Fruit fly (Drosophila melanogaster) whole organism, embryonic: ENCODE measurements around the gene Neurl4.

Source experiments
- CG11085 ChIP-seq: fragments of 200-800 bp; sonication (Bioruptor generic); IDR thresholded peaks from 2 replicates; pipeline ENCODE4 v1.3.6; 2022; ENCODE audit warnings: missing biosample characterization, missing genetic modification characterization
- CG12155 ChIP-seq: fragments of 200-800 bp; sonication (Bioruptor generic); optimal IDR thresholded peaks from 3 replicates; lab custom pipeline; 2016; ENCODE audit warnings: missing biosample characterization, missing genetic modification characterization
- CG14014 ChIP-seq: fragments of 200-800 bp; sonication (Bioruptor generic); IDR thresholded peaks from 2 replicates; pipeline ENCODE4 v1.3.6; 2022; ENCODE audit warnings: missing biosample characterization, missing genetic modification characterization
- CG1603 ChIP-seq: fragments of 200-800 bp; sonication (Bioruptor generic); optimal IDR thresholded peaks from 2 replicates; lab custom pipeline; 2019; ENCODE audit warnings: missing biosample characterization, mild to moderate bottlenecking, missing genetic modification characterization, moderate library complexity
- CG17328 ChIP-seq: fragments of 200-800 bp; sonication (Bioruptor generic); IDR thresholded peaks from 2 replicates; pipeline ENCODE4 v1.3.6; 2022; ENCODE audit warnings: missing biosample characterization, missing genetic modification characterization
- CG17385 ChIP-seq: fragments of 200-800 bp; sonication (Bioruptor generic); optimal IDR thresholded peaks from 3 replicates; lab custom pipeline; 2018; ENCODE audit warnings: missing biosample characterization, mild to moderate bottlenecking, missing genetic modification characterization
- CG17568 ChIP-seq: fragments of 200-800 bp; sonication (Bioruptor generic); optimal IDR thresholded peaks from 2 replicates; lab custom pipeline; 2018; ENCODE audit warnings: missing biosample characterization, mild to moderate bottlenecking, missing genetic modification characterization, moderate library complexity
- CG17612 ChIP-seq: fragments of 200-800 bp; sonication (Bioruptor generic); IDR thresholded peaks from 2 replicates; pipeline ENCODE4 v1.3.6; 2022; ENCODE audit warnings: missing biosample characterization, missing genetic modification characterization
- CG17912 ChIP-seq: fragments of 200-800 bp; sonication (Bioruptor generic); optimal IDR thresholded peaks from 2 replicates; lab custom pipeline; 2018; ENCODE audit warnings: missing biosample characterization, mild to moderate bottlenecking, missing genetic modification characterization
- CG18599 ChIP-seq: fragments of 200-800 bp; sonication (Bioruptor generic); optimal IDR thresholded peaks from 3 replicates; lab custom pipeline; 2017; ENCODE audit warnings: missing biosample characterization, missing genetic modification characterization, mild to moderate bottlenecking, moderate library complexity, missing genetic modification reagents
- CG31441 ChIP-seq: fragments of 200-800 bp; sonication (Bioruptor generic); IDR thresholded peaks from 2 replicates; pipeline ENCODE4 v1.3.6; 2022; ENCODE audit warnings: missing biosample characterization, missing genetic modification characterization
- CG32767 ChIP-seq: fragments of 200-800 bp; sonication (Bioruptor generic); IDR thresholded peaks from 2 replicates; pipeline ENCODE4 v1.3.6; 2022; ENCODE audit warnings: missing biosample characterization, missing genetic modification characterization
- CG34224 ChIP-seq: fragments of 200-800 bp; sonication (Bioruptor generic); IDR thresholded peaks from 3 replicates; pipeline ENCODE4 v1.3.6; 2022; ENCODE audit warnings: missing biosample characterization, missing genetic modification characterization; ENCODE audit not compliant: partially characterized antibody
- CG34422 ChIP-seq: fragments of 200-800 bp; sonication (Bioruptor generic); IDR thresholded peaks from 3 replicates; pipeline ENCODE4 v1.3.6; 2022; ENCODE audit warnings: missing biosample characterization, missing genetic modification characterization
- CG4707 ChIP-seq: fragments of 200-800 bp; sonication (Bioruptor generic); optimal IDR thresholded peaks from 2 replicates; lab custom pipeline; 2018; ENCODE audit warnings: missing biosample characterization, mild to moderate bottlenecking, missing genetic modification characterization, moderate library complexity
- CG4854 ChIP-seq: fragments of 200-800 bp; sonication (Bioruptor generic); optimal IDR thresholded peaks from 2 replicates; lab custom pipeline; 2016; ENCODE audit warnings: missing biosample characterization, missing genetic modification characterization, inconsistent platforms
- CG6683 ChIP-seq: fragments of 200-800 bp; sonication (Bioruptor generic); optimal IDR thresholded peaks from 2 replicates; lab custom pipeline; 2017; ENCODE audit warnings: missing biosample characterization, mild to moderate bottlenecking, missing genetic modification characterization, missing genetic modification reagents
- CG6765 ChIP-seq: fragments of 200-800 bp; sonication (Bioruptor generic); optimal IDR thresholded peaks from 3 replicates; lab custom pipeline; 2017; ENCODE audit warnings: missing biosample characterization, mild to moderate bottlenecking, missing genetic modification characterization
- CG7271 ChIP-seq: fragments of 200-800 bp; sonication (Bioruptor generic); optimal IDR thresholded peaks from 2 replicates; lab custom pipeline; 2018; ENCODE audit warnings: missing biosample characterization, mild to moderate bottlenecking, missing genetic modification characterization, moderate library complexity
- CG8281 ChIP-seq: fragments of 200-800 bp; sonication (Bioruptor generic); optimal IDR thresholded peaks from 2 replicates; lab custom pipeline; 2018; ENCODE audit warnings: missing biosample characterization, mild to moderate bottlenecking, missing genetic modification characterization, moderate library complexity
- CoRest ChIP-seq: fragments of 200-800 bp; sonication (Bioruptor generic); optimal IDR thresholded peaks from 3 replicates; lab custom pipeline; 2018; ENCODE audit warnings: missing biosample characterization, mild to moderate bottlenecking, missing genetic modification characterization, moderate library complexity
- D19B ChIP-seq: fragments of 200-800 bp; sonication (Bioruptor generic); optimal IDR thresholded peaks from 2 replicates; lab custom pipeline; 2017; ENCODE audit warnings: missing biosample characterization, mild to moderate bottlenecking, missing genetic modification characterization
- Dip3 ChIP-seq: fragments of 200-800 bp; sonication (Bioruptor generic); optimal IDR thresholded peaks from 3 replicates; lab custom pipeline; 2016; ENCODE audit warnings: missing biosample characterization, missing genetic modification characterization
- Dp ChIP-seq: fragments of 200-800 bp; sonication (Bioruptor generic); optimal IDR thresholded peaks from 2 replicates; lab custom pipeline; 2018; ENCODE audit warnings: missing biosample characterization, mild to moderate bottlenecking, missing genetic modification characterization, moderate library complexity
- H2.0 ChIP-seq: fragments of 200-800 bp; sonication (Bioruptor generic); IDR thresholded peaks from 2 replicates; pipeline ENCODE4 v1.3.6; 2022; ENCODE audit warnings: missing biosample characterization, missing genetic modification characterization
- HLHmδ ChIP-seq: fragments of 200-800 bp; sonication (Bioruptor generic); optimal IDR thresholded peaks from 2 replicates; lab custom pipeline; 2018; ENCODE audit warnings: missing biosample characterization, mild to moderate bottlenecking, missing genetic modification characterization, moderate library complexity
- Med ChIP-seq: fragments of 200-800 bp; sonication (Bioruptor generic); peaks from one replicate; lab custom pipeline; 2016; ENCODE audit warnings: missing biosample characterization, missing genetic modification characterization, mild to moderate bottlenecking, inconsistent platforms, moderate library complexity
- NC2α ChIP-seq: fragments of 200-800 bp; sonication (Bioruptor generic); optimal IDR thresholded peaks from 2 replicates; lab custom pipeline; 2016; ENCODE audit warnings: missing biosample characterization, missing genetic modification characterization
- Optix ChIP-seq: fragments of 200-800 bp; sonication (Bioruptor generic); IDR thresholded peaks from 3 replicates; pipeline ENCODE4 v1.3.6; 2022; ENCODE audit warnings: missing biosample characterization, missing genetic modification characterization
- Ptx1 ChIP-seq: fragments of 200-800 bp; sonication (Bioruptor generic); IDR thresholded peaks from 2 replicates; pipeline ENCODE4 v1.3.6; 2022; ENCODE audit warnings: missing biosample characterization, missing genetic modification characterization
- Sry-β ChIP-seq: fragments of 200-800 bp; sonication (Bioruptor generic); optimal IDR thresholded peaks from 2 replicates; lab custom pipeline; 2018; ENCODE audit warnings: missing biosample characterization, mild to moderate bottlenecking, missing genetic modification characterization, moderate library complexity
- Taf1 ChIP-seq: fragments of 200-800 bp; sonication (Bioruptor generic); IDR thresholded peaks from 2 replicates; pipeline ENCODE4 v1.3.6; 2022; ENCODE audit warnings: missing biosample characterization, missing genetic modification characterization
- ap ChIP-seq: fragments of 200-800 bp; sonication (Bioruptor generic); IDR thresholded peaks from 2 replicates; pipeline ENCODE4 v1.3.6; 2022; ENCODE audit warnings: missing biosample characterization, missing genetic modification characterization
- btn ChIP-seq: fragments of 200-800 bp; sonication (Bioruptor generic); optimal IDR thresholded peaks from 2 replicates; lab custom pipeline; 2016; ENCODE audit warnings: missing biosample characterization, missing genetic modification characterization
- cwo ChIP-seq: fragments of 200-800 bp; sonication (Bioruptor generic); optimal IDR thresholded peaks from 3 replicates; lab custom pipeline; 2017; ENCODE audit warnings: missing biosample characterization, missing genetic modification characterization, mild to moderate bottlenecking, moderate library complexity, missing genetic modification reagents
- dm ChIP-seq: fragments of 200-800 bp; sonication (Bioruptor generic); optimal IDR thresholded peaks from 3 replicates; lab custom pipeline; 2016; ENCODE audit warnings: missing biosample characterization, missing genetic modification characterization
- eve ChIP-seq, 2 experiments: fragments of >200 bp; optimal IDR thresholded peaks; 2 replicates each; lab custom pipeline; 2017; ENCODE audit warnings: missing biosample characterization in 2 of 2, missing genetic modification characterization in 2 of 2
- exex ChIP-seq: fragments of 200-800 bp; sonication (Bioruptor generic); optimal IDR thresholded peaks from 4 replicates; lab custom pipeline; 2018; ENCODE audit warnings: missing biosample characterization, mild to moderate bottlenecking, missing genetic modification characterization, moderate library complexity
- knrl ChIP-seq: fragments of 200-800 bp; sonication (Bioruptor generic); IDR thresholded peaks from 3 replicates; pipeline ENCODE4 v1.3.6; 2022; ENCODE audit warnings: missing biosample characterization, missing genetic modification characterization; ENCODE audit not compliant: partially characterized antibody
- seq ChIP-seq: fragments of 200-800 bp; sonication (Bioruptor generic); IDR thresholded peaks from 2 replicates; pipeline ENCODE4 v1.3.6; 2022; ENCODE audit warnings: missing biosample characterization, missing genetic modification characterization
- stwl ChIP-seq: fragments of 200-800 bp; sonication (Bioruptor generic); optimal IDR thresholded peaks from 3 replicates; lab custom pipeline; 2018; ENCODE audit warnings: missing biosample characterization, mild to moderate bottlenecking, missing genetic modification characterization, moderate library complexity
- tgo ChIP-seq: fragments of 200-800 bp; sonication (Bioruptor generic); IDR thresholded peaks from 3 replicates; pipeline ENCODE4 v1.3.6; 2022; ENCODE audit warnings: missing biosample characterization, missing genetic modification characterization
- trem ChIP-seq: fragments of 200-800 bp; optimal IDR thresholded peaks from 3 replicates; lab custom pipeline; 2019; ENCODE audit warnings: missing biosample characterization, mild to moderate bottlenecking, missing genetic modification characterization, moderate library complexity
- usp ChIP-seq: fragments of >200 bp; optimal IDR thresholded peaks from 2 replicates; lab custom pipeline; 2017; ENCODE audit warnings: missing biosample characterization, missing genetic modification characterization
- yki ChIP-seq: fragments of >200 bp; optimal IDR thresholded peaks from 3 replicates; lab custom pipeline; 2018
- zen2 ChIP-seq: fragments of 200-800 bp; sonication (Bioruptor generic); IDR thresholded peaks from 3 replicates; pipeline ENCODE4 v1.3.6; 2022; ENCODE audit warnings: missing biosample characterization, missing genetic modification characterization; ENCODE audit not compliant: partially characterized antibody

Neurl4 gene

dm6 chr3L:14036867-14037313 is 12.8 kb downstream of the Neurl4 start, which contains the start of gene Hsp110 (continued):
- peak; percentile 46 for TF ChIP-seq stwl (tag; lab: Kevin White, UChicago)
- peak; percentile 25; the same call in 1 of the 2 replicates for TF ChIP-seq CG17328 (GFP tag; lab: Robert Waterston, UW)
- no peak for TF ChIP-seq seq (GFP tag; lab: Robert Waterston, UW)
- TF ChIP-seq eve (GFP tag; optimal IDR thresholded peaks at IDR 0.05; lab: Kevin White, UChicago), result no peak
- peak; percentile 100 for TF ChIP-seq CG34224 (GFP tag; lab: Robert Waterston, UW)
- peak; percentile 14 for TF ChIP-seq CG12155 (GFP tag; lab: Kevin White, UChicago)
- TF ChIP-seq Taf1 (GFP tag; lab: Robert Waterston, UW), result no peak
- peak; percentile 92 for TF ChIP-seq Dp (GFP tag; lab: Kevin White, UChicago)
- TF ChIP-seq yki (lab: Kevin White, UChicago), result no peak
- peak; percentile 99 for TF ChIP-seq Dip3 (GFP tag; lab: Kevin White, UChicago)
- peak; percentile 99 for TF ChIP-seq zen2 (GFP tag; lab: Robert Waterston, UW)
- TF ChIP-seq H2.0, result no peak
- TF ChIP-seq CG11085, result no peak
- TF ChIP-seq CG17612, result no peak
- TF ChIP-seq Optix (GFP tag; lab: Robert Waterston, UW), result no peak
- TF ChIP-seq HLHmδ (GFP tag; lab: Kevin White, UChicago), result no peak
- no peak for TF ChIP-seq CG7271 (tag; lab: Kevin White, UChicago)
- TF ChIP-seq CG18599 (GFP tag; lab: Kevin White, UChicago), result peak; percentile 38
- no peak for TF ChIP-seq usp (GFP tag; lab: Kevin White, UChicago)

dm6 chr3L:14034476-14034875 is 15.2 kb downstream of the Neurl4 start, which contains the start of gene CG6661:
Gene CG6661, plus strand, starts transcription at chr3L:14034776.
- TF ChIP-seq knrl (GFP tag; lab: Robert Waterston, UW), result no peak
- no peak for TF ChIP-seq D19B (GFP tag; lab: Kevin White, UChicago)
- no peak for TF ChIP-seq btn (GFP tag; lab: Kevin White, UChicago)
- no peak for TF ChIP-seq CG17912 (GFP tag; lab: Kevin White, UChicago)
- TF ChIP-seq Ptx1 (GFP tag; lab: Robert Waterston, UW), result no peak
- TF ChIP-seq CG4707 (GFP tag; lab: Kevin White, UChicago), result no peak
- TF ChIP-seq tgo (GFP tag; lab: Robert Waterston, UW), result no peak
- TF ChIP-seq Sry-β (GFP tag; lab: Kevin White, UChicago), result no peak
- TF ChIP-seq CG8281 (tag; lab: Kevin White, UChicago), result no peak
- TF ChIP-seq exex (tag; lab: Kevin White, UChicago), result no peak
- TF ChIP-seq CG32767 (GFP tag; lab: Robert Waterston, UW), result no peak
- TF ChIP-seq CG17385 (GFP tag; lab: Kevin White, UChicago), result no peak
- TF ChIP-seq Med (GFP tag; lab: Kevin White, UChicago), result no peak

dm6 chr3L:14031171-14032126 is 18.2 kb downstream of the Neurl4 start, which contains the start of the genes CG6650 and endos:
Gene CG6650, plus strand, starts transcription at chr3L:14031450.
Gene endos, minus strand, starts transcription at chr3L:14031706.
- no peak for TF ChIP-seq NC2α (GFP tag; lab: Kevin White, UChicago)
- no peak for TF ChIP-seq ap
- TF ChIP-seq CoRest (tag; lab: Kevin White, UChicago), result peak; percentile 55
- TF ChIP-seq CG6683 (GFP tag; lab: Kevin White, UChicago), result no peak
- no peak for TF ChIP-seq CG6765 (GFP tag; lab: Kevin White, UChicago)
- TF ChIP-seq trem (tag; lab: Kevin White, UChicago), result peak; percentile 63
- peak; percentile 63 for TF ChIP-seq CG1603 (tag; lab: Kevin White, UChicago)
- peak; percentile 28; the same call in 1 of the 2 replicates for TF ChIP-seq CG14014 (GFP tag; lab: Robert Waterston, UW)
- no peak for TF ChIP-seq CG11085
- peak; percentile 55; the same call in 1 of the 2 replicates for TF ChIP-seq CG31441 (GFP tag; lab: Robert Waterston, UW)
- TF ChIP-seq usp (GFP tag; lab: Kevin White, UChicago), result no peak
- no peak for TF ChIP-seq dm (GFP tag; lab: Kevin White, UChicago)
- no peak for TF ChIP-seq CG4854
- 0 out of 3 replicates have a peak, but pooled peaks have one; percentile 30 for TF ChIP-seq CG34422 (GFP tag; lab: Robert Waterston, UW)
- TF ChIP-seq CG17568, result no peak
- no peak for TF ChIP-seq cwo (GFP tag; lab: Kevin White, UChicago)
